Worm (Caenorhabditis elegans): ENCODE data around the gene C08B6.8.

C08B6.8 gene

ce11 chrV:10107309-10107708 lies 27.1 kb upstream of the C08B6.8 start, which contains the start of gene C08B6.11:
Gene C08B6.11 (plus strand): TSS chrV:10107609.
- TF ChIP-seq aptf-2 (GFP tag; conservative IDR thresholded peaks at IDR 0.05) (no peak), F23B12.7 (tag; optimal IDR thresholded peaks at IDR 0.05; ENCODE audit: insufficient read depth) (no peak), nhr-80 (tag; optimal IDR thresholded peaks at IDR 0.05) (no peak), egrh-3 (GFP tag; IDR thresholded peaks at IDR 0.05) (no peak), bed-2 (GFP tag; IDR thresholded peaks at IDR 0.05) (no peak), ccch-3 (GFP tag; optimal IDR thresholded peaks at IDR 0.05) (no peak), ceh-91 (GFP tag; IDR thresholded peaks at IDR 0.05) (no peak), F33H1.4 (GFP tag; IDR thresholded peaks at IDR 0.05) (no peak), F52B5.7 (tag; optimal IDR thresholded peaks at IDR 0.05) (no peak), mxl-1 (tag; optimal IDR thresholded peaks at IDR 0.05) (no peak), nhr-90 (tag; optimal IDR thresholded peaks at IDR 0.05) (no peak), nfyb-1 (GFP tag; IDR thresholded peaks at IDR 0.05) (no peak), Y79H2A.3 (GFP tag; conservative IDR thresholded peaks at IDR 0.05) (no peak), attf-6 (GFP tag; IDR thresholded peaks at IDR 0.05) (no peak), ceh-27 (GFP tag; optimal IDR thresholded peaks at IDR 0.05) (no peak)

ce11 chrV:10111129-10111528 lies 23.3 kb upstream of the C08B6.8 start:
- TF ChIP-seq F49E8.2 (tag; optimal IDR thresholded peaks at IDR 0.05; ENCODE audit: insufficient read depth): no peak
- no peak for TF ChIP-seq ceh-27 (GFP tag; optimal IDR thresholded peaks at IDR 0.05)
- no peak for TF ChIP-seq lsy-27 (tag; optimal IDR thresholded peaks at IDR 0.05; ENCODE audit: borderline replicate concordance, insufficient read depth)

- TF ChIP-seq cebp-1 (GFP tag; IDR thresholded peaks at IDR 0.05) (no peak), cebp-1 (tag; optimal IDR thresholded peaks at IDR 0.05) (no peak), pbrm-1 (GFP tag; IDR thresholded peaks at IDR 0.05) (no peak), Y53F4B.3 (GFP tag; IDR thresholded peaks at IDR 0.05) (no peak), gei-17 (GFP tag; optimal IDR thresholded peaks at IDR 0.05) (no peak), ceh-58 (GFP tag; IDR thresholded peaks at IDR 0.05) (no peak), ccch-3 (GFP tag; optimal IDR thresholded peaks at IDR 0.05) (no peak), mcd-1 (GFP tag; IDR thresholded peaks at IDR 0.05) (no peak), egrh-3 (GFP tag; IDR thresholded peaks at IDR 0.05) (no peak), rcor-1 (GFP tag; IDR thresholded peaks at IDR 0.05) (no peak), nfyb-1 (GFP tag; IDR thresholded peaks at IDR 0.05) (no peak), nhr-27 (tag; optimal IDR thresholded peaks at IDR 0.05) (no peak), F52B5.7 (tag; optimal IDR thresholded peaks at IDR 0.05) (no peak), repo-1 (tag; optimal IDR thresholded peaks at IDR 0.05) (no peak), ama-1 (optimal IDR thresholded peaks at IDR 0.05) (no peak), ama-1 (GFP tag; optimal IDR thresholded peaks at IDR 0.05) (no peak), lin-54 (GFP tag; optimal IDR thresholded peaks at IDR 0.05) (no peak)
These were observed 22.3 kb upstream of the C08B6.8 start, which contains the start of gene C08B6.3 for ce11 chrV:10112187-10112586. Gene C08B6.3 (minus strand): TSS chrV:10112287.

ce11 chrV:10114329-10114728 lies 20.1 kb upstream of the C08B6.8 start, which contains the start of gene cht-5:
Gene cht-5 (plus strand): TSS chrV:10114629.
- no peak for TF ChIP-seq let-526 (GFP tag; IDR thresholded peaks at IDR 0.05)
- no peak for TF ChIP-seq F52B5.7 (tag; optimal IDR thresholded peaks at IDR 0.05)
- no peak for TF ChIP-seq F22D6.2 (tag; optimal IDR thresholded peaks at IDR 0.05)
- TF ChIP-seq gei-17 (GFP tag; optimal IDR thresholded peaks at IDR 0.05): no peak
- TF ChIP-seq snpc-3.4 (tag; optimal IDR thresholded peaks at IDR 0.05): no peak
- TF ChIP-seq C06A6.2 (GFP tag; conservative IDR thresholded peaks at IDR 0.05): no peak
- no peak for TF ChIP-seq tlf-1 (GFP tag; optimal IDR thresholded peaks at IDR 0.05)
- no peak for TF ChIP-seq ets-4 (GFP tag; optimal IDR thresholded peaks at IDR 0.05)
- no peak for TF ChIP-seq die-1 (tag; optimal IDR thresholded peaks at IDR 0.05)
- no peak for TF ChIP-seq dpff-1 (tag; optimal IDR thresholded peaks at IDR 0.05)
- TF ChIP-seq ekl-4 (GFP tag; IDR thresholded peaks at IDR 0.05): no peak
- TF ChIP-seq lsy-27 (tag; optimal IDR thresholded peaks at IDR 0.05; ENCODE audit: borderline replicate concordance, insufficient read depth): no peak
- TF ChIP-seq ama-1 (optimal IDR thresholded peaks at IDR 0.05): no peak
- TF ChIP-seq ama-1 (GFP tag; optimal IDR thresholded peaks at IDR 0.05): no peak
- no peak for TF ChIP-seq attf-3 (GFP tag; conservative IDR thresholded peaks at IDR 0.05)
- no peak for TF ChIP-seq madf-6 (GFP tag; IDR thresholded peaks at IDR 0.05)

Data from whole organism, young adult.